Worm (Caenorhabditis elegans): ENCODE measurements around the gene txt-18.

Gene txt-18

ce11 chrII:6370110-6370509 is 26.2 kb downstream of the txt-18 start (continued):
- TF ChIP-seq pha-4 (tag; optimal IDR thresholded peaks at IDR 0.05) (no peak), ceh-27 (GFP tag; optimal IDR thresholded peaks at IDR 0.05) (peak; percentile 78), gei-17 (GFP tag; optimal IDR thresholded peaks at IDR 0.05) (peak; percentile 3), nfya-1 (tag; optimal IDR thresholded peaks at IDR 0.05; ENCODE audit: borderline replicate concordance, insufficient read depth) (no peak), snpc-1.3 (tag; optimal IDR thresholded peaks at IDR 0.05; ENCODE audit: insufficient read depth) (peak; percentile 38), dox-1 (GFP tag; IDR thresholded peaks at IDR 0.05) (peak; percentile 94), pbrm-1 (GFP tag; IDR thresholded peaks at IDR 0.05) (peak; percentile 92), Y53G8AR.9 (GFP tag; conservative IDR thresholded peaks at IDR 0.05) (peak; percentile 42; the same call in 1 of the 2 replicates), lir-1 (GFP tag; conservative IDR thresholded peaks at IDR 0.05) (peak; percentile 67; the same call in 1 of the 2 replicates), D2030.7 (GFP tag; IDR thresholded peaks at IDR 0.05) (peak; percentile 85), tlf-1 (GFP tag; optimal IDR thresholded peaks at IDR 0.05) (peak; percentile 58), madf-6 (GFP tag; IDR thresholded peaks at IDR 0.05) (peak; percentile 81), lin-54 (GFP tag; optimal IDR thresholded peaks at IDR 0.05) (peak; percentile 72), attf-6 (GFP tag; IDR thresholded peaks at IDR 0.05) (0 out of 2 replicates have a peak, but pooled peaks have one; percentile 25), madf-8 (GFP tag; conservative IDR thresholded peaks at IDR 0.05) (peak; percentile 57), aptf-3 (GFP tag; IDR thresholded peaks at IDR 0.05) (no peak), die-1 (tag; optimal IDR thresholded peaks at IDR 0.05) (no peak)

DNA sequence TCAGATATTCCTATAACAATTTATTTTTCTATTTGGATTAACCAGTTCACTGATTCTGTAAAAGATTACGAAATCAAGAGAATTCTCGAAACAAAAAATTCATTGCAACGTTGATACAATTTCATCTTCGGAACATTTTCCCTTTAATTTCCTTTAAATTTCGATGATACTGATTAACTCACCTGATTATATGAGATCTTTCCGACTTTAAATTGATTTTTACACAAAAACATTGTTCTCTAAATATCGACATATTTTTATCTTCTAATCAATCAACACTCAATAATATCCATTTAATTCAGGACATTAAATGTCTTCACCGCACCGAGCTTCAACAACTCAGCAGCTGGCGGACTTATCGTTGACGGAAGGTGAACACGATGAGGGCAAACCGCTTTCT is 27.1 kb downstream of the txt-18 start, which contains the start of gene lin-23:
Gene lin-23 (plus strand): TSS at position 301 of the 400 bp plus-strand sequence.
- no peak for TF ChIP-seq ztf-28 (GFP tag; IDR thresholded peaks at IDR 0.05)

DNA sequence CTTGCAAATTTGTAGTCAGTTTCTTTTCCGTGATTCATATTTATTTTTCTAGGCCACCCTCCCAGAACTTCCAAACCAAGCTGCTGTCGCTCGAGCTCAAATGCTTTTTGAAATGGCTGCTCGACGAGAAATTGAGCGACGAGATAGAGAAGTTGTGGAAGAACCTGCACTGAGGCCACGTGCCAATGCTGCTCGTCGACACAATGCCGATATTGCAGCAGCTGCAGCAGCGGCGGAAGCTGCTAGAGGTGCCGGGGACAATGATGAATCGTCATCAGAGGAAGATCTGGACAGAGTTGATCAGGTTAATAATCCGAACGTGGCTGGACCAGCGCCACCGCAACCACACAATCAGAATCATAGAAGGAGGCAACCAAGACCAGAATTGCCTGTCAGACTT is 29.5 kb downstream of the txt-18 start:
- TF ChIP-seq aptf-2 (GFP tag; conservative IDR thresholded peaks at IDR 0.05), result no peak
- no peak for TF ChIP-seq let-526 (GFP tag; IDR thresholded peaks at IDR 0.05)
- 0 out of 2 replicates have a peak, but pooled peaks have one; percentile 60 for TF ChIP-seq ceh-58 (GFP tag; IDR thresholded peaks at IDR 0.05)
- TF ChIP-seq Y53G8AR.9 (GFP tag; conservative IDR thresholded peaks at IDR 0.05), result no peak
- no peak for TF ChIP-seq lir-1 (GFP tag; conservative IDR thresholded peaks at IDR 0.05)
- TF ChIP-seq dpff-1 (tag; optimal IDR thresholded peaks at IDR 0.05), result no peak
- no peak for TF ChIP-seq F49E8.2 (tag; optimal IDR thresholded peaks at IDR 0.05; ENCODE audit: insufficient read depth)
- TF ChIP-seq sdz-38 (tag; optimal IDR thresholded peaks at IDR 0.05), result no peak
- TF ChIP-seq mcd-1 (GFP tag; IDR thresholded peaks at IDR 0.05), result peak; percentile 40; the same call in 1 of the 2 replicates
- TF ChIP-seq lsl-1 (GFP tag; optimal IDR thresholded peaks at IDR 0.05), result no peak
- TF ChIP-seq egrh-3 (GFP tag; IDR thresholded peaks at IDR 0.05), result peak; percentile 37; the same call in 1 of the 2 replicates
- no peak for TF ChIP-seq dox-1 (GFP tag; IDR thresholded peaks at IDR 0.05)
- TF ChIP-seq F23B12.7 (tag; optimal IDR thresholded peaks at IDR 0.05; ENCODE audit: insufficient read depth), result no peak
- no peak for TF ChIP-seq bed-1 (GFP tag; IDR thresholded peaks at IDR 0.05)
- TF ChIP-seq cebp-2 (GFP tag; IDR thresholded peaks at IDR 0.05), result no peak
- TF ChIP-seq pbrm-1 (GFP tag; IDR thresholded peaks at IDR 0.05), result no peak
- no peak for TF ChIP-seq dpl-1 (GFP tag; optimal IDR thresholded peaks at IDR 0.05)
- TF ChIP-seq lin-54 (GFP tag; optimal IDR thresholded peaks at IDR 0.05), result no peak
- no peak for TF ChIP-seq attf-3 (GFP tag; conservative IDR thresholded peaks at IDR 0.05)

- no peak for TF ChIP-seq tbp1 (GFP tag; optimal IDR thresholded peaks at IDR 0.05)
- peak; percentile 27 for TF ChIP-seq attf-5 (GFP tag; optimal IDR thresholded peaks at IDR 0.05)
- peak; percentile 81 for TF ChIP-seq nhr-80 (tag; optimal IDR thresholded peaks at IDR 0.05)
- peak; percentile 11 for TF ChIP-seq hrde-1 (tag; optimal IDR thresholded peaks at IDR 0.05; ENCODE audit: borderline replicate concordance)
- 0 out of 2 replicates have a peak, but pooled peaks have one; percentile 9 for TF ChIP-seq Y53G8AR.9 (GFP tag; conservative IDR thresholded peaks at IDR 0.05)
- peak; percentile 18; the same call in 1 of the 2 replicates for TF ChIP-seq mcd-1 (GFP tag; IDR thresholded peaks at IDR 0.05)
- TF ChIP-seq madf-6 (GFP tag; IDR thresholded peaks at IDR 0.05), result peak; percentile 44; the same call in 1 of the 2 replicates
- TF ChIP-seq ekl-4 (GFP tag; IDR thresholded peaks at IDR 0.05), result 0 out of 2 replicates have a peak, but pooled peaks have one; percentile 6
- peak; percentile 64 for TF ChIP-seq unc-62 (GFP tag; optimal IDR thresholded peaks at IDR 0.05)
- TF ChIP-seq ceh-79 (tag; optimal IDR thresholded peaks at IDR 0.05), result no peak
- peak; percentile 67 for TF ChIP-seq B0336.3 (GFP tag; IDR thresholded peaks at IDR 0.05)
- no peak; the same call in 1 of the 2 replicates for TF ChIP-seq cebp-1 (GFP tag; IDR thresholded peaks at IDR 0.05)
- peak; percentile 83 for TF ChIP-seq cebp-1 (tag; optimal IDR thresholded peaks at IDR 0.05)
- TF ChIP-seq ztf-3 (GFP tag; optimal IDR thresholded peaks at IDR 0.05), result no peak
These were observed 30.8 kb downstream of the txt-18 start for ce11 chrII:6374646-6375045.
